Worm (Caenorhabditis elegans): ENCODE measurements around the gene C55A1.1.

ce11 chrV:15629543-15629942, 7.9 kb downstream of the C55A1.1 start, which contains the start of gene str-248:
- TF ChIP-seq snpc-4 (tag; optimal IDR thresholded peaks at IDR 0.05) (no peak), nhr-84 (tag; optimal IDR thresholded peaks at IDR 0.05) (no peak), dpl-1 (GFP tag; optimal IDR thresholded peaks at IDR 0.05) (no peak), nhr-77 (tag; optimal IDR thresholded peaks at IDR 0.05) (no peak), irx-1 (tag; optimal IDR thresholded peaks at IDR 0.05) (no peak), blmp-1 (tag; optimal IDR thresholded peaks at IDR 0.05) (no peak), pag-3 (tag; optimal IDR thresholded peaks at IDR 0.05; ENCODE audit: borderline replicate concordance, insufficient read depth) (no peak), lin-15B (tag; optimal IDR thresholded peaks at IDR 0.05) (no peak), ztf-11 (tag; optimal IDR thresholded peaks at IDR 0.05) (no peak), sptf-1 (tag; optimal IDR thresholded peaks at IDR 0.05) (no peak), aha-1 (tag; optimal IDR thresholded peaks at IDR 0.05) (no peak)
